Worm (Caenorhabditis elegans) whole organism, young adult: Measurements from ENCODE around the gene R151.10.

Source experiments
- ama-1 ChIP-seq, 3 experiments: fragments of 150-350 bp in 1 of 3; sonication (generic microtip) in 2 of 3; optimal IDR thresholded peaks; 2 replicates each; lab custom pipeline; 2014 to 2018; ENCODE audit warnings: missing biosample characterization in 2 of 3, missing genetic modification characterization in 2 of 3, missing genetic modification reagents in 2 of 3
- hlh-12 ChIP-seq: sonication (generic microtip); optimal IDR thresholded peaks from 2 replicates; lab custom pipeline; 2016; ENCODE audit warnings: missing genetic modification characterization, missing compliant biosample characterization
- lsl-1 ChIP-seq: fragments of 200-800 bp; sonication (Bioruptor generic); optimal IDR thresholded peaks from 2 replicates; lab custom pipeline; 2018; ENCODE audit warnings: mild to moderate bottlenecking, missing genetic modification characterization, moderate library complexity, missing compliant biosample characterization
- mel-28 ChIP-seq: sonication (generic microtip); optimal IDR thresholded peaks from 2 replicates; lab custom pipeline; 2016; ENCODE audit warnings: borderline replicate concordance, mild to moderate bottlenecking, missing genetic modification characterization, missing compliant biosample characterization
- pha-4 ChIP-seq: fragments of 150-350 bp; sonication (generic microtip); optimal IDR thresholded peaks from 2 replicates; lab custom pipeline; 2014; ENCODE audit warnings: missing biosample characterization, missing genetic modification reagents, missing genetic modification characterization

- no peak for TF ChIP-seq lsl-1
- TF ChIP-seq hlh-12 (tag; lab: Kevin White, UChicago): no peak
- no peak for TF ChIP-seq ama-1 (optimal IDR thresholded peaks at IDR 0.05; lab: Kevin White, UChicago)
- TF ChIP-seq ama-1 (GFP tag; optimal IDR thresholded peaks at IDR 0.05; lab: Kevin White, UChicago): no peak
- TF ChIP-seq pha-4 (tag; lab: Kevin White, UChicago): no peak
- no peak for TF ChIP-seq mel-28 (tag; lab: Kevin White, UChicago)
Observed at ce11 chrIII:7242988-7243387, 12.2 kb upstream of the R151.10 start, which contains the start of gene osm-10.
